Fruit fly (Drosophila melanogaster): Measurements from ENCODE around the gene CG31998.

CG31998 gene

dm6 chr4:210011-210649, 4.4 kb upstream of the CG31998 start, which contains the start of gene Crk (continued):
- TF ChIP-seq kah (GFP tag; optimal IDR thresholded peaks at IDR 0.05) (no peak), CG9609 (GFP tag; optimal IDR thresholded peaks at IDR 0.05) (no peak), ase (GFP tag; IDR thresholded peaks at IDR 0.05) (no peak), CG8281 (tag; optimal IDR thresholded peaks at IDR 0.05) (no peak), CG17802 (tag; optimal IDR thresholded peaks at IDR 0.05) (peak; percentile 99), kay (GFP tag; optimal IDR thresholded peaks at IDR 0.05) (no peak), ewg (GFP tag; optimal IDR thresholded peaks at IDR 0.05) (no peak), CG13296 (GFP tag; optimal IDR thresholded peaks at IDR 0.05) (no peak), CG7928 (GFP tag; optimal IDR thresholded peaks at IDR 0.05) (no peak), Jarid2 (GFP tag; optimal IDR thresholded peaks at IDR 0.05) (no peak), dati (GFP tag; IDR thresholded peaks at IDR 0.05) (no peak), Hr78 (GFP tag; optimal IDR thresholded peaks at IDR 0.05) (peak in 1 of 2 experiments; percentile 14), phol (tag; optimal IDR thresholded peaks at IDR 0.05) (no peak), BEAF-32 (GFP tag; optimal IDR thresholded peaks at IDR 0.05) (peak; percentile 72), CG11695 (GFP tag; IDR thresholded peaks at IDR 0.05) (no peak), gcm2 (GFP tag; optimal IDR thresholded peaks at IDR 0.05) (no peak), CG5245 (GFP tag; optimal IDR thresholded peaks at IDR 0.05) (no peak), CG33557 (GFP tag; optimal IDR thresholded peaks at IDR 0.05) (no peak), inv (GFP tag; IDR thresholded peaks at IDR 0.05; ENCODE audit: partially characterized antibody) (peak; percentile 43; the same call in 1 of the 2 replicates), Ets65A (GFP tag) (peak; percentile 88), Opbp (GFP tag; IDR thresholded peaks at IDR 0.05; ENCODE audit: partially characterized antibody) (no peak), CG11504 (tag; optimal IDR thresholded peaks at IDR 0.05) (no peak), CG1233 (GFP tag; optimal IDR thresholded peaks at IDR 0.05) (no peak), CG10979 (tag; optimal IDR thresholded peaks at IDR 0.05) (no peak), zfh2 (GFP tag; optimal IDR thresholded peaks at IDR 0.05) (peak; percentile 22), dysf (GFP tag; IDR thresholded peaks at IDR 0.05) (no peak), danr (GFP tag; IDR thresholded peaks at IDR 0.05) (no peak), grn (GFP tag; optimal IDR thresholded peaks at IDR 0.05) (no peak), scrt (GFP tag; optimal IDR thresholded peaks at IDR 0.05) (no peak), ttk (GFP tag; IDR thresholded peaks at IDR 0.05) (no peak), amos (GFP tag; IDR thresholded peaks at IDR 0.05; ENCODE audit: partially characterized antibody) (no peak; the same call in 1 of the 2 replicates), CG1024 (GFP tag; IDR thresholded peaks at IDR 0.05) (peak; percentile 100), CG3838 (GFP tag; optimal IDR thresholded peaks at IDR 0.05) (no peak), CG13775 (GFP tag; optimal IDR thresholded peaks at IDR 0.05) (no peak), zfh1 (GFP tag; IDR thresholded peaks at IDR 0.05) (no peak), corto (GFP tag; optimal IDR thresholded peaks at IDR 0.05) (no peak), Sin3A (optimal IDR thresholded peaks at IDR 0.05) (peak; percentile 10), sd (tag; optimal IDR thresholded peaks at IDR 0.05) (no peak), cg (GFP tag; optimal IDR thresholded peaks at IDR 0.05) (no peak), Gug (GFP tag; IDR thresholded peaks at IDR 0.05) (no peak), CG4617 (GFP tag; optimal IDR thresholded peaks at IDR 0.05; ENCODE audit: borderline replicate concordance) (peak; percentile 87), CG11723 (GFP tag; optimal IDR thresholded peaks at IDR 0.05) (peak; percentile 98), Trl (optimal IDR thresholded peaks at IDR 0.05) (no peak), Trl (GFP tag; optimal IDR thresholded peaks at IDR 0.05) (no peak), Scr (GFP tag; IDR thresholded peaks at IDR 0.05; ENCODE audit: partially characterized antibody) (no peak; the same call in 1 of the 2 replicates), CG3065 (GFP tag; optimal IDR thresholded peaks at IDR 0.05) (no peak), CG10267 (tag; optimal IDR thresholded peaks at IDR 0.05) (no peak), PHDP (tag; optimal IDR thresholded peaks at IDR 0.05) (no peak), sens (GFP tag) (peak; percentile 71), tll (GFP tag; optimal IDR thresholded peaks at IDR 0.05) (no peak)
